Worm (Caenorhabditis elegans): ENCODE results near the gene ZK899.1.

ce11 chrX:9405922-9406321, 40.5 kb upstream of the ZK899.1 start:
- TF ChIP-seq snpc-4 (tag; optimal IDR thresholded peaks at IDR 0.05): no peak
- no peak for TF ChIP-seq nhr-237 (tag; optimal IDR thresholded peaks at IDR 0.05)
- peak; percentile 78 for TF ChIP-seq elt-1 (tag; optimal IDR thresholded peaks at IDR 0.05)
- TF ChIP-seq ceh-82 (tag; optimal IDR thresholded peaks at IDR 0.05): no peak
- TF ChIP-seq unc-55 (GFP tag; optimal IDR thresholded peaks at IDR 0.05): no peak
- no peak for TF ChIP-seq unc-62 (GFP tag; optimal IDR thresholded peaks at IDR 0.05)
- TF ChIP-seq egl-27 (tag; optimal IDR thresholded peaks at IDR 0.05): no peak
- TF ChIP-seq crh-2 (tag; optimal IDR thresholded peaks at IDR 0.05): no peak
- no peak for TF ChIP-seq lin-13 (GFP tag; optimal IDR thresholded peaks at IDR 0.05)
- TF ChIP-seq ama-1 (optimal IDR thresholded peaks at IDR 0.05): no peak
- no peak for TF ChIP-seq ztf-11 (tag; optimal IDR thresholded peaks at IDR 0.05)
